Worm (Caenorhabditis elegans) whole organism, L1 larva: ENCODE measurements around the gene M04D8.8.

Experiments used
- Y116A8C.19 ChIP-seq: sonication (generic microtip); optimal IDR thresholded peaks from 2 replicates; lab custom pipeline; 2016; ENCODE audit warnings: missing compliant biosample characterization, missing genetic modification characterization, borderline replicate concordance
- alr-1 ChIP-seq: fragments of 200-800 bp; sonication (Bioruptor generic); optimal IDR thresholded peaks from 2 replicates; lab custom pipeline; 2018; ENCODE audit warnings: borderline replicate concordance, mild to moderate bottlenecking, missing genetic modification characterization, missing compliant biosample characterization
- ceh-63 ChIP-seq: fragments of 200-800 bp; sonication (Bioruptor generic); optimal IDR thresholded peaks from 2 replicates; lab custom pipeline; 2018; ENCODE audit warnings: mild to moderate bottlenecking, missing genetic modification characterization, missing compliant biosample characterization
- ceh-8 ChIP-seq: fragments of 200-800 bp; sonication (Bioruptor generic); optimal IDR thresholded peaks from 2 replicates; lab custom pipeline; 2018; ENCODE audit warnings: mild to moderate bottlenecking, missing genetic modification characterization, moderate library complexity, missing compliant biosample characterization
- egl-27 ChIP-seq, 2 experiments: fragments of 150-350 bp in 1 of 2; sonication (generic microtip); optimal IDR thresholded peaks; 3 replicates each; lab custom pipeline; 2017 to 2018; ENCODE audit warnings: missing biosample characterization in 2 of 2, missing genetic modification characterization in 2 of 2, missing genetic modification reagents in 2 of 2
- fkh-4 ChIP-seq: sonication (generic microtip); optimal IDR thresholded peaks from 2 replicates; lab custom pipeline; 2016; ENCODE audit warnings: missing compliant biosample characterization, missing genetic modification characterization, borderline replicate concordance
- jun-1 ChIP-seq: fragments of 150-350 bp; optimal IDR thresholded peaks from 2 replicates; lab custom pipeline; 2014; ENCODE audit warnings: missing biosample characterization, missing genetic modification reagents, missing genetic modification characterization
- lin-14 ChIP-seq: fragments of 200-800 bp; sonication (Bioruptor generic); optimal IDR thresholded peaks from 2 replicates; lab custom pipeline; 2018; ENCODE audit warnings: mild to moderate bottlenecking, missing genetic modification characterization, moderate library complexity, missing compliant biosample characterization
- mep-1 ChIP-seq: fragments of 150-350 bp; optimal IDR thresholded peaks from 2 replicates; lab custom pipeline; 2014; ENCODE audit warnings: missing biosample characterization, missing genetic modification characterization
- nhr-12 ChIP-seq: sonication (generic microtip); optimal IDR thresholded peaks from 2 replicates; lab custom pipeline; 2017; ENCODE audit warnings: missing biosample characterization, missing genetic modification characterization
- nhr-28 ChIP-seq: fragments of 150-350 bp; optimal IDR thresholded peaks from 2 replicates; lab custom pipeline; 2014; ENCODE audit warnings: missing biosample characterization, missing genetic modification characterization
- skn-1 ChIP-seq: fragments of 150-350 bp; optimal IDR thresholded peaks from 2 replicates; lab custom pipeline; 2014; ENCODE audit warnings: missing biosample characterization, missing genetic modification characterization
- sup-37 ChIP-seq: fragments of 200-800 bp; sonication (Bioruptor generic); optimal IDR thresholded peaks from 2 replicates; lab custom pipeline; 2018; ENCODE audit warnings: mild to moderate bottlenecking, missing genetic modification characterization, missing compliant biosample characterization
- swsn-7 ChIP-seq: sonication (generic microtip); optimal IDR thresholded peaks from 2 replicates; lab custom pipeline; 2016; ENCODE audit warnings: missing genetic modification characterization, missing compliant biosample characterization
- unc-98 ChIP-seq: fragments of 200-800 bp; sonication (Bioruptor generic); IDR thresholded peaks from 2 replicates; pipeline ENCODE4 v1.3.6; 2022; ENCODE audit warnings: missing genetic modification characterization, missing compliant biosample characterization

M04D8.8 gene

DNA sequence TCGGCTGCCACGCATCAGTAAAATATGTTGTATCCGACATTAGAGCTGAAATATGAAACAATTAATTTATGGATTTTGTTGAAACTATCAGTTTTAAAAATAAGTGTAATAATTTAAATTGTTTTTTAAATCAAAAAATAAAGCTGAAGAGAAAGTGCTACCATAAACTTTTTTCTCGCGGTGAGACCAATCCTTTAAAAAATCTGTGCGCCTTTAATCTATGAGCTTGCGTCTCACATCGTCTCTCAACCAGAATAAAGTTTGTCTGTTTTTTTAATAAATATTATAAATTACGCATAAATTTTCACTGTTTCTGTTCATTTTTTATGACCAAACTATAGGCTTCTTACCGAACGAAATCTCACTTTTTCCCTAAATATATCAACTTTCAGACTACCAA, 49.3 kb downstream of the M04D8.8 start, which contains the start of gene T16H12.3:
Gene T16H12.3 (minus strand): TSS at position 51 of the 400 bp plus-strand sequence.
- TF ChIP-seq fkh-4 (tag; lab: Kevin White, UChicago) (no peak), nhr-12 (tag; lab: Kevin White, UChicago) (no peak), egl-27 (tag; optimal IDR thresholded peaks at IDR 0.05; lab: Kevin White, UChicago) (no peak), sup-37 (GFP tag; lab: Kevin White, UChicago) (no peak), ceh-63 (GFP tag; lab: Kevin White, UChicago) (no peak), unc-98 (GFP tag; lab: Robert Waterston, UW) (no peak), jun-1 (tag; lab: Kevin White, UChicago) (no peak), nhr-28 (tag; lab: Kevin White, UChicago) (no peak), alr-1 (tag; lab: Kevin White, UChicago) (no peak), skn-1 (no peak), Y116A8C.19 (tag; lab: Kevin White, UChicago) (no peak), lin-14 (GFP tag; lab: Kevin White, UChicago) (no peak), mep-1 (tag; lab: Kevin White, UChicago) (no peak), swsn-7 (tag; lab: Kevin White, UChicago) (no peak), ceh-8 (GFP tag; lab: Kevin White, UChicago) (no peak)
